Fruit fly (Drosophila melanogaster) whole organism, embryonic: Measurements from ENCODE around the gene CG14342.

ENCODE experiments used
- Abd-B ChIP-seq: fragments of 200-800 bp; sonication (Bioruptor generic); optimal IDR thresholded peaks from 2 replicates; lab custom pipeline; 2018; ENCODE audit warnings: missing biosample characterization, mild to moderate bottlenecking, missing genetic modification characterization, moderate library complexity
- Atf-2 ChIP-seq: fragments of 200-800 bp; sonication (Bioruptor generic); optimal IDR thresholded peaks from 2 replicates; lab custom pipeline; 2016; ENCODE audit warnings: missing biosample characterization, missing genetic modification characterization
- BtbVII ChIP-seq: fragments of 200-800 bp; sonication (Bioruptor generic); optimal IDR thresholded peaks from 3 replicates; lab custom pipeline; 2017; ENCODE audit warnings: missing biosample characterization, mild to moderate bottlenecking, missing genetic modification characterization
- CG13296 ChIP-seq: fragments of 200-800 bp; sonication (Bioruptor generic); optimal IDR thresholded peaks from 3 replicates; lab custom pipeline; 2018; ENCODE audit warnings: missing biosample characterization, mild to moderate bottlenecking, missing genetic modification characterization
- CG1529 ChIP-seq: fragments of 200-800 bp; sonication (Bioruptor generic); optimal IDR thresholded peaks from 3 replicates; lab custom pipeline; 2018; ENCODE audit warnings: missing biosample characterization, missing genetic modification characterization
- CG15601 ChIP-seq: fragments of 200-800 bp; sonication (Bioruptor generic); optimal IDR thresholded peaks from 3 replicates; lab custom pipeline; 2019; ENCODE audit warnings: missing biosample characterization, mild to moderate bottlenecking, missing genetic modification characterization, moderate library complexity
- CG17612 ChIP-seq: fragments of 200-800 bp; sonication (Bioruptor generic); IDR thresholded peaks from 2 replicates; pipeline ENCODE4 v1.3.6; 2022; ENCODE audit warnings: missing biosample characterization, missing genetic modification characterization
- CG2199 ChIP-seq: fragments of 200-800 bp; sonication (Bioruptor generic); IDR thresholded peaks from 3 replicates; pipeline ENCODE4 v1.3.6; 2022; ENCODE audit warnings: missing biosample characterization, missing genetic modification characterization
- CG2202 ChIP-seq: fragments of 200-800 bp; sonication (Bioruptor generic); optimal IDR thresholded peaks from 2 replicates; lab custom pipeline; 2018; ENCODE audit warnings: missing biosample characterization, mild to moderate bottlenecking, missing genetic modification characterization
- CG2678 ChIP-seq: fragments of 200-800 bp; sonication (Bioruptor generic); optimal IDR thresholded peaks from 3 replicates; lab custom pipeline; 2019; ENCODE audit warnings: missing biosample characterization, mild to moderate bottlenecking, missing genetic modification characterization, moderate library complexity
- CG2875 ChIP-seq: fragments of 200-800 bp; sonication (Bioruptor generic); optimal IDR thresholded peaks from 2 replicates; lab custom pipeline; 2017; ENCODE audit warnings: missing biosample characterization, mild to moderate bottlenecking, missing genetic modification characterization, missing genetic modification reagents
- CG31365 ChIP-seq: fragments of 200-800 bp; sonication (Bioruptor generic); optimal IDR thresholded peaks from 2 replicates; lab custom pipeline; 2018; ENCODE audit warnings: missing biosample characterization, mild to moderate bottlenecking, missing genetic modification characterization
- CG32772 ChIP-seq: fragments of 200-800 bp; sonication (Bioruptor generic); IDR thresholded peaks from 2 replicates; pipeline ENCODE4 v1.3.6; 2022; ENCODE audit warnings: missing biosample characterization, missing genetic modification characterization
- CG4282 ChIP-seq: fragments of 200-800 bp; sonication (Bioruptor generic); optimal IDR thresholded peaks from 2 replicates; lab custom pipeline; 2016; ENCODE audit warnings: missing biosample characterization, missing genetic modification characterization
- CG4360 ChIP-seq: fragments of 200-800 bp; sonication (Bioruptor generic); IDR thresholded peaks from 2 replicates; pipeline ENCODE4 v1.3.6; 2022; ENCODE audit warnings: missing biosample characterization, missing genetic modification characterization
- CG6791 ChIP-seq: fragments of 200-800 bp; sonication (Bioruptor generic); IDR thresholded peaks from 3 replicates; pipeline ENCODE4 v1.3.6; 2022; ENCODE audit warnings: missing biosample characterization, missing genetic modification characterization; ENCODE audit not compliant: partially characterized antibody
- CG7745 ChIP-seq: fragments of 200-800 bp; sonication (Bioruptor generic); optimal IDR thresholded peaks from 2 replicates; lab custom pipeline; 2018; ENCODE audit warnings: missing biosample characterization, mild to moderate bottlenecking, missing genetic modification characterization, moderate library complexity
- CG7928 ChIP-seq: fragments of 200-800 bp; sonication (Bioruptor generic); optimal IDR thresholded peaks from 2 replicates; lab custom pipeline; 2017; ENCODE audit warnings: missing biosample characterization, mild to moderate bottlenecking, missing genetic modification characterization
- Deaf1 ChIP-seq: fragments of 200-800 bp; optimal IDR thresholded peaks from 3 replicates; lab custom pipeline; 2019; ENCODE audit warnings: missing biosample characterization, mild to moderate bottlenecking, missing genetic modification characterization, moderate library complexity
- Drgx ChIP-seq: fragments of 200-800 bp; sonication (Bioruptor generic); IDR thresholded peaks from 2 replicates; pipeline ENCODE4 v1.3.6; 2022; ENCODE audit warnings: missing biosample characterization, missing genetic modification characterization
- Hey ChIP-seq: fragments of 200-800 bp; sonication (Bioruptor generic); optimal IDR thresholded peaks from 3 replicates; lab custom pipeline; 2018; ENCODE audit warnings: missing biosample characterization, mild to moderate bottlenecking, missing genetic modification characterization
- Hr3 ChIP-seq: fragments of 200-800 bp; sonication (Bioruptor generic); optimal IDR thresholded peaks from 3 replicates; lab custom pipeline; 2016; ENCODE audit warnings: missing biosample characterization, missing genetic modification characterization
- Neu2 ChIP-seq: fragments of 200-800 bp; sonication (Bioruptor generic); optimal IDR thresholded peaks from 3 replicates; lab custom pipeline; 2016; ENCODE audit warnings: missing biosample characterization, missing genetic modification characterization, borderline replicate concordance
- Nf-YA ChIP-seq: fragments of 200-800 bp; sonication (Bioruptor generic); IDR thresholded peaks from 2 replicates; pipeline ENCODE4 v1.3.6; 2022; ENCODE audit warnings: missing biosample characterization, missing genetic modification characterization
- NfI ChIP-seq: fragments of 200-800 bp; sonication (Bioruptor generic); optimal IDR thresholded peaks from 3 replicates; lab custom pipeline; 2018; ENCODE audit warnings: missing biosample characterization, mild to moderate bottlenecking, missing genetic modification characterization, moderate library complexity
- Optix ChIP-seq: fragments of 200-800 bp; sonication (Bioruptor generic); IDR thresholded peaks from 3 replicates; pipeline ENCODE4 v1.3.6; 2022; ENCODE audit warnings: missing biosample characterization, missing genetic modification characterization
- Sox100B ChIP-seq: fragments of 200-800 bp; sonication (Bioruptor generic); optimal IDR thresholded peaks from 3 replicates; lab custom pipeline; 2018; ENCODE audit warnings: missing biosample characterization, mild to moderate bottlenecking, missing genetic modification characterization
- Taf1 ChIP-seq: fragments of 200-800 bp; sonication (Bioruptor generic); IDR thresholded peaks from 2 replicates; pipeline ENCODE4 v1.3.6; 2022; ENCODE audit warnings: missing biosample characterization, missing genetic modification characterization
- Tbp ChIP-seq: fragments of >200 bp; optimal IDR thresholded peaks from 2 replicates; lab custom pipeline; 2018; ENCODE audit warnings: missing biosample characterization, missing genetic modification characterization
- ac ChIP-seq: fragments of 200-800 bp; sonication (Bioruptor generic); optimal IDR thresholded peaks from 3 replicates; lab custom pipeline; 2017; ENCODE audit warnings: missing biosample characterization, mild to moderate bottlenecking, missing genetic modification characterization
- ap ChIP-seq: fragments of 200-800 bp; sonication (Bioruptor generic); IDR thresholded peaks from 2 replicates; pipeline ENCODE4 v1.3.6; 2022; ENCODE audit warnings: missing biosample characterization, missing genetic modification characterization
- ato ChIP-seq: fragments of 200-800 bp; sonication (Bioruptor generic); IDR thresholded peaks from 2 replicates; pipeline ENCODE4 v1.3.6; 2022; ENCODE audit warnings: missing biosample characterization, missing genetic modification characterization; ENCODE audit not compliant: partially characterized antibody
- bab2 ChIP-seq: fragments of 200-800 bp; sonication (Bioruptor generic); optimal IDR thresholded peaks from 2 replicates; lab custom pipeline; 2016; ENCODE audit warnings: missing biosample characterization, missing genetic modification characterization
- bbx ChIP-seq: fragments of 200-800 bp; sonication (Bioruptor generic); IDR thresholded peaks from 2 replicates; pipeline ENCODE4 v1.3.6; 2022; ENCODE audit warnings: missing biosample characterization, missing genetic modification characterization; ENCODE audit not compliant: partially characterized antibody
- br ChIP-seq: fragments of >200 bp; optimal IDR thresholded peaks from 2 replicates; lab custom pipeline; 2017
- btn ChIP-seq: fragments of 200-800 bp; sonication (Bioruptor generic); optimal IDR thresholded peaks from 2 replicates; lab custom pipeline; 2016; ENCODE audit warnings: missing biosample characterization, missing genetic modification characterization
- chinmo ChIP-seq: fragments of 200-800 bp; sonication (Bioruptor generic); IDR thresholded peaks from 4 replicates; pipeline ENCODE4 v1.3.6; 2022; ENCODE audit warnings: missing biosample characterization, missing genetic modification characterization; ENCODE audit not compliant: partially characterized antibody
- exex ChIP-seq: fragments of 200-800 bp; sonication (Bioruptor generic); optimal IDR thresholded peaks from 4 replicates; lab custom pipeline; 2018; ENCODE audit warnings: missing biosample characterization, mild to moderate bottlenecking, missing genetic modification characterization, moderate library complexity
- eyg ChIP-seq: fragments of 200-800 bp; sonication (Bioruptor generic); optimal IDR thresholded peaks from 3 replicates; lab custom pipeline; 2016; ENCODE audit warnings: missing biosample characterization, missing genetic modification characterization
- fru ChIP-seq: fragments of >200 bp; optimal IDR thresholded peaks from 2 replicates; lab custom pipeline; 2017
- gem ChIP-seq: fragments of 200-800 bp; sonication (Bioruptor generic); optimal IDR thresholded peaks from 2 replicates; lab custom pipeline; 2019; ENCODE audit warnings: missing biosample characterization, mild to moderate bottlenecking, missing genetic modification characterization, moderate library complexity
- hbn ChIP-seq: fragments of 200-800 bp; sonication (Bioruptor generic); IDR thresholded peaks from 2 replicates; pipeline ENCODE4 v1.3.6; 2022; ENCODE audit warnings: missing biosample characterization, missing genetic modification characterization; ENCODE audit not compliant: partially characterized antibody
- ind ChIP-seq: fragments of 200-800 bp; sonication (Bioruptor generic); optimal IDR thresholded peaks from 3 replicates; lab custom pipeline; 2016; ENCODE audit warnings: missing biosample characterization, missing genetic modification characterization
- knrl ChIP-seq: fragments of 200-800 bp; sonication (Bioruptor generic); IDR thresholded peaks from 3 replicates; pipeline ENCODE4 v1.3.6; 2022; ENCODE audit warnings: missing biosample characterization, missing genetic modification characterization; ENCODE audit not compliant: partially characterized antibody
- lmd ChIP-seq: fragments of 200-800 bp; sonication (Bioruptor generic); IDR thresholded peaks from 2 replicates; pipeline ENCODE4 v1.3.6; 2022; ENCODE audit warnings: missing biosample characterization, missing genetic modification characterization
- nmo ChIP-seq: fragments of 200-800 bp; sonication (Bioruptor generic); optimal IDR thresholded peaks from 2 replicates; lab custom pipeline; 2018; ENCODE audit warnings: missing biosample characterization, mild to moderate bottlenecking, missing genetic modification characterization, moderate library complexity
- oc ChIP-seq: fragments of 200-800 bp; sonication (Bioruptor generic); optimal IDR thresholded peaks from 2 replicates; lab custom pipeline; 2018; ENCODE audit warnings: missing biosample characterization, mild to moderate bottlenecking, missing genetic modification characterization, moderate library complexity
- schlank ChIP-seq: fragments of 200-800 bp; sonication (Bioruptor generic); optimal IDR thresholded peaks from 2 replicates; lab custom pipeline; 2018; ENCODE audit warnings: missing biosample characterization, mild to moderate bottlenecking, missing genetic modification characterization
- ssp ChIP-seq: fragments of 200-800 bp; sonication (Bioruptor generic); IDR thresholded peaks from 2 replicates; pipeline ENCODE4 v1.3.6; 2022; ENCODE audit warnings: missing biosample characterization, missing genetic modification characterization
- tap ChIP-seq: fragments of 200-800 bp; optimal IDR thresholded peaks from 3 replicates; lab custom pipeline; 2019; ENCODE audit warnings: missing biosample characterization, mild to moderate bottlenecking, missing genetic modification characterization, moderate library complexity
- tx ChIP-seq: fragments of 200-800 bp; sonication (Bioruptor generic); optimal IDR thresholded peaks from 2 replicates; lab custom pipeline; 2016; ENCODE audit warnings: missing biosample characterization, missing genetic modification characterization
- wek ChIP-seq: fragments of 200-800 bp; sonication (Bioruptor generic); optimal IDR thresholded peaks from 3 replicates; lab custom pipeline; 2018; ENCODE audit warnings: missing biosample characterization, mild to moderate bottlenecking, missing genetic modification characterization, moderate library complexity

CG14342 gene

DNA sequence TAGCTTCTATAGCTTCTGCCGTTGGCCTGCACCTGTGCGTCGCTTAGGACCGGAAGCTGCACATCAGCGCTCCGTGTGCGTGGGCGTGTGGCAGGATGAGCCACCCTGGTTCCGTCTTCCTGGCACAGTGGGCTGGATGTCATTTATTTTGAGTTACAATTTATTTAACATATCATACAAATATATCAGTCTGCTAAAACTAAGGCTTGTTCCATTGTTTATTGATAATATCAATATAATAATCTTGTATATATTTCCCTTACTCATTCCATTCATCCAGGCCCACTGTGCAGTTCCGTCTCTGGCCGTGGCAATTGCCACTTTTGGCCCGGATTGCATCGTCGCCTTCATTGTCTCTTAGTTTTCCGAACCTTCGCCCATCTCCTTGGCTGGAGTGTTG, 10.4 kb downstream of the CG14342 start (continued):
- no peak for TF ChIP-seq oc (tag; lab: Kevin White, UChicago)
- no peak for TF ChIP-seq btn (GFP tag; lab: Kevin White, UChicago)
- TF ChIP-seq Taf1 (GFP tag; lab: Robert Waterston, UW), result no peak
- TF ChIP-seq CG1529 (GFP tag; lab: Kevin White, UChicago), result peak; percentile 18
- peak; percentile 32; the same call in 1 of the 2 replicates for TF ChIP-seq ssp (GFP tag; lab: Robert Waterston, UW)
- TF ChIP-seq CG6791 (GFP tag; lab: Robert Waterston, UW), result no peak
- TF ChIP-seq CG4282 (GFP tag; lab: Kevin White, UChicago), result no peak
- TF ChIP-seq Atf-2 (GFP tag; lab: Kevin White, UChicago), result no peak
- TF ChIP-seq CG32772, result peak; percentile 34; the same call in 1 of the 2 replicates
- TF ChIP-seq Sox100B (GFP tag; lab: Kevin White, UChicago), result peak; percentile 17
- no peak for TF ChIP-seq CG15601 (tag; lab: Kevin White, UChicago)
- no peak for TF ChIP-seq Neu2 (GFP tag; lab: Kevin White, UChicago)
- no peak for TF ChIP-seq CG7745
- TF ChIP-seq CG7928 (GFP tag; lab: Kevin White, UChicago), result no peak
- no peak for TF ChIP-seq CG4360
- no peak for TF ChIP-seq eyg (GFP tag; lab: Kevin White, UChicago)
- no peak for TF ChIP-seq Hey
- TF ChIP-seq BtbVII (GFP tag; lab: Kevin White, UChicago), result no peak
- TF ChIP-seq CG2202, result no peak
- TF ChIP-seq CG2199 (GFP tag; lab: Robert Waterston, UW), result no peak
- TF ChIP-seq lmd (GFP tag; lab: Robert Waterston, UW), result peak; percentile 45; the same call in 1 of the 2 replicates
- no peak for TF ChIP-seq knrl (GFP tag; lab: Robert Waterston, UW)
- no peak for TF ChIP-seq chinmo
- TF ChIP-seq wek (GFP tag; lab: Kevin White, UChicago), result no peak
- peak; percentile 22 for TF ChIP-seq ind (GFP tag; lab: Kevin White, UChicago)
- no peak for TF ChIP-seq br (lab: Kevin White, UChicago)
- no peak for TF ChIP-seq fru (lab: Kevin White, UChicago)
- TF ChIP-seq ap, result 0 out of 2 replicates have a peak, but pooled peaks have one; percentile 37
- TF ChIP-seq Nf-YA, result no peak
- peak; percentile 17 for TF ChIP-seq CG13296
- TF ChIP-seq hbn (GFP tag; lab: Robert Waterston, UW), result no peak
- no peak for TF ChIP-seq tx
- TF ChIP-seq tap, result peak; percentile 20
- TF ChIP-seq Tbp, result no peak
- no peak for TF ChIP-seq schlank (tag; lab: Kevin White, UChicago)
- no peak for TF ChIP-seq Deaf1
- no peak for TF ChIP-seq Abd-B
- no peak for TF ChIP-seq CG31365 (tag; lab: Kevin White, UChicago)
- peak; percentile 45 for TF ChIP-seq nmo (GFP tag; lab: Kevin White, UChicago)
- TF ChIP-seq bab2, result peak; percentile 19
- TF ChIP-seq ato (GFP tag; lab: Robert Waterston, UW), result no peak
- peak; percentile 61 for TF ChIP-seq CG2678 (tag; lab: Kevin White, UChicago)
- TF ChIP-seq Optix, result peak; percentile 46; the same call in 1 of the 3 replicates
- no peak for TF ChIP-seq bbx (GFP tag; lab: Robert Waterston, UW)
- peak; percentile 14 for TF ChIP-seq NfI (GFP tag; lab: Kevin White, UChicago)
- no peak for TF ChIP-seq Hr3
- peak; percentile 66 for TF ChIP-seq gem
- TF ChIP-seq ac (GFP tag; lab: Kevin White, UChicago), result no peak
- TF ChIP-seq CG17612, result no peak
- peak; percentile 7 for TF ChIP-seq CG2875
- TF ChIP-seq Drgx, result no peak
- no peak for TF ChIP-seq exex
